Worm (Caenorhabditis elegans) whole organism, young adult: ENCODE measurements around the gene R02F2.6.

Experiments
- B0261.1 ChIP-seq: sonication (generic microtip); optimal IDR thresholded peaks from 2 replicates; lab custom pipeline; 2016; ENCODE audit warnings: mild to moderate bottlenecking, missing genetic modification characterization, moderate library complexity, missing compliant biosample characterization
- B0336.3 ChIP-seq: fragments of 200-800 bp; sonication (Bioruptor generic); IDR thresholded peaks from 2 replicates; pipeline ENCODE4 v1.3.6; 2022; ENCODE audit warnings: missing genetic modification characterization, missing compliant biosample characterization
- F10E7.11 ChIP-seq: sonication (generic microtip); optimal IDR thresholded peaks from 2 replicates; lab custom pipeline; 2017; ENCODE audit warnings: mild to moderate bottlenecking, missing genetic modification characterization, moderate library complexity, missing compliant biosample characterization
- F23B12.7 ChIP-seq: sonication (generic microtip); optimal IDR thresholded peaks from 2 replicates; lab custom pipeline; 2017; ENCODE audit warnings: missing genetic modification characterization, mild to moderate bottlenecking, missing compliant biosample characterization, antibody characterized with exemption, moderate library complexity; ENCODE audit not compliant: insufficient read depth
- F33H1.4 ChIP-seq: fragments of 200-800 bp; sonication (Bioruptor generic); IDR thresholded peaks from 2 replicates; pipeline ENCODE4 v1.3.6; 2022; ENCODE audit warnings: missing genetic modification reagents, missing genetic modification characterization, missing compliant biosample characterization
- F49E8.2 ChIP-seq: sonication (generic microtip); optimal IDR thresholded peaks from 3 replicates; lab custom pipeline; 2017; ENCODE audit warnings: missing genetic modification characterization, mild to moderate bottlenecking, missing compliant biosample characterization, antibody characterized with exemption, moderate library complexity; ENCODE audit not compliant: insufficient read depth
- F57A8.1 ChIP-seq: fragments of 200-800 bp; sonication (Bioruptor generic); optimal IDR thresholded peaks from 2 replicates; lab custom pipeline; 2018; ENCODE audit warnings: mild to moderate bottlenecking, missing genetic modification characterization, moderate library complexity, missing compliant biosample characterization
- F57C9.4 ChIP-seq: sonication (generic microtip); optimal IDR thresholded peaks from 2 replicates; lab custom pipeline; 2017; ENCODE audit warnings: mild to moderate bottlenecking, missing genetic modification characterization, missing compliant biosample characterization
- T07F8.4 ChIP-seq: sonication (generic microtip); optimal IDR thresholded peaks from 2 replicates; lab custom pipeline; 2016; ENCODE audit warnings: mild to moderate bottlenecking, missing genetic modification characterization, moderate library complexity, missing compliant biosample characterization
- Y53G8AR.9 ChIP-seq: fragments of 200-800 bp; sonication (Bioruptor generic); conservative IDR thresholded peaks from 2 replicates; pipeline ENCODE4 v1.3.6; 2022; ENCODE audit warnings: missing genetic modification reagents, missing genetic modification characterization, missing compliant biosample characterization
- Y56A3A.18 ChIP-seq: fragments of 200-800 bp; sonication (Bioruptor generic); IDR thresholded peaks from 2 replicates; pipeline ENCODE4 v1.3.6; 2022; ENCODE audit warnings: missing genetic modification reagents, missing genetic modification characterization, missing compliant biosample characterization
- ZK185.1 ChIP-seq: sonication (generic microtip); optimal IDR thresholded peaks from 2 replicates; lab custom pipeline; 2016; ENCODE audit warnings: mild to moderate bottlenecking, missing genetic modification characterization, missing compliant biosample characterization; ENCODE audit not compliant: poor library complexity, severe bottlenecking
- akir-1 ChIP-seq: fragments of 200-800 bp; sonication (Bioruptor generic); optimal IDR thresholded peaks from 2 replicates; lab custom pipeline; 2018; ENCODE audit warnings: mild to moderate bottlenecking, missing genetic modification characterization, moderate library complexity, missing compliant biosample characterization
- ama-1 ChIP-seq, 3 experiments: fragments of 150-350 bp in 1 of 3; sonication (generic microtip) in 2 of 3; optimal IDR thresholded peaks; 2 replicates each; lab custom pipeline; 2014 to 2018; ENCODE audit warnings: missing biosample characterization in 2 of 3, missing genetic modification characterization in 2 of 3, missing genetic modification reagents in 2 of 3
- aptf-2 ChIP-seq: fragments of 200-800 bp; sonication (Bioruptor generic); conservative IDR thresholded peaks from 2 replicates; pipeline ENCODE4 v1.3.6; 2022; ENCODE audit warnings: missing genetic modification reagents, missing genetic modification characterization, missing compliant biosample characterization
- atf-7 ChIP-seq: sonication (generic microtip); optimal IDR thresholded peaks from 2 replicates; lab custom pipeline; 2017; ENCODE audit warnings: mild to moderate bottlenecking, missing genetic modification characterization, missing compliant biosample characterization
- attf-3 ChIP-seq: fragments of 200-800 bp; sonication (Bioruptor generic); conservative IDR thresholded peaks from 2 replicates; pipeline ENCODE4 v1.3.6; 2022; ENCODE audit warnings: missing genetic modification reagents, missing genetic modification characterization, missing compliant biosample characterization
- bed-1 ChIP-seq: fragments of 200-800 bp; sonication (Bioruptor generic); IDR thresholded peaks from 2 replicates; pipeline ENCODE4 v1.3.6; 2022; ENCODE audit warnings: missing genetic modification reagents, missing genetic modification characterization, missing compliant biosample characterization
- ceh-27 ChIP-seq: fragments of 200-800 bp; sonication (Bioruptor generic); optimal IDR thresholded peaks from 2 replicates; lab custom pipeline; 2018; ENCODE audit warnings: mild to moderate bottlenecking, missing genetic modification characterization, moderate library complexity, missing compliant biosample characterization
- ceh-79 ChIP-seq: sonication (generic microtip); optimal IDR thresholded peaks from 2 replicates; lab custom pipeline; 2017; ENCODE audit warnings: mild to moderate bottlenecking, missing genetic modification characterization, missing compliant biosample characterization
- efl-1 ChIP-seq: fragments of 150-350 bp; optimal IDR thresholded peaks from 2 replicates; lab custom pipeline; 2014; ENCODE audit warnings: missing biosample characterization, missing genetic modification reagents, missing genetic modification characterization
- egl-18 ChIP-seq: fragments of 200-800 bp; sonication (Bioruptor generic); IDR thresholded peaks from 2 replicates; pipeline ENCODE4 v1.3.6; 2022; ENCODE audit warnings: missing genetic modification reagents, missing genetic modification characterization, missing compliant biosample characterization
- egl-44 ChIP-seq: fragments of 200-800 bp; sonication (Bioruptor generic); IDR thresholded peaks from 2 replicates; pipeline ENCODE4 v1.3.6; 2022; ENCODE audit warnings: missing genetic modification reagents, missing genetic modification characterization, missing compliant biosample characterization
- fkh-3 ChIP-seq: sonication (generic microtip); optimal IDR thresholded peaks from 2 replicates; lab custom pipeline; 2016; ENCODE audit warnings: mild to moderate bottlenecking, missing genetic modification characterization, missing compliant biosample characterization
- him-1 ChIP-seq: sonication (generic microtip); optimal IDR thresholded peaks from 2 replicates; lab custom pipeline; 2016; ENCODE audit warnings: missing genotype, missing genetic modification reagents, missing genetic modification characterization, missing compliant biosample characterization
- hlh-26 ChIP-seq: fragments of 200-800 bp; sonication (Bioruptor generic); conservative IDR thresholded peaks from 2 replicates; pipeline ENCODE4 v1.3.6; 2022; ENCODE audit warnings: missing genetic modification reagents, missing genetic modification characterization, missing compliant biosample characterization
- hsf-1 ChIP-seq: fragments of 200-800 bp; sonication (Bioruptor generic); IDR thresholded peaks from 2 replicates; pipeline ENCODE4 v1.3.6; 2022; ENCODE audit warnings: missing genetic modification reagents, missing genetic modification characterization, missing compliant biosample characterization
- let-526 ChIP-seq: fragments of 200-800 bp; sonication (Bioruptor generic); IDR thresholded peaks from 2 replicates; pipeline ENCODE4 v1.3.6; 2022; ENCODE audit warnings: missing genetic modification reagents, missing genetic modification characterization, missing compliant biosample characterization
- lin-40 ChIP-seq: sonication (generic microtip); optimal IDR thresholded peaks from 2 replicates; lab custom pipeline; 2016; ENCODE audit warnings: missing genetic modification characterization, mild to moderate bottlenecking, missing compliant biosample characterization, missing genotype, missing genetic modification reagents
- lin-54 ChIP-seq: fragments of 200-800 bp; sonication (Bioruptor generic); optimal IDR thresholded peaks from 2 replicates; lab custom pipeline; 2018; ENCODE audit warnings: mild to moderate bottlenecking, missing genetic modification characterization, missing compliant biosample characterization
- madf-8 ChIP-seq: fragments of 200-800 bp; sonication (Bioruptor generic); conservative IDR thresholded peaks from 2 replicates; pipeline ENCODE4 v1.3.6; 2022; ENCODE audit warnings: missing genetic modification reagents, missing genetic modification characterization, missing compliant biosample characterization
- mel-28 ChIP-seq: sonication (generic microtip); optimal IDR thresholded peaks from 2 replicates; lab custom pipeline; 2016; ENCODE audit warnings: borderline replicate concordance, mild to moderate bottlenecking, missing genetic modification characterization, missing compliant biosample characterization
- mxl-1 ChIP-seq: sonication (generic microtip); optimal IDR thresholded peaks from 2 replicates; lab custom pipeline; 2016; ENCODE audit warnings: missing genetic modification characterization, missing compliant biosample characterization
- nfya-2 ChIP-seq: fragments of 200-800 bp; sonication (Bioruptor generic); IDR thresholded peaks from 2 replicates; pipeline ENCODE4 v1.3.6; 2022; ENCODE audit warnings: missing genetic modification reagents, missing genetic modification characterization, missing compliant biosample characterization
- snpc-4 ChIP-seq, 5 experiments: fragments of 150-350 bp in 1 of 5; sonication (generic microtip) in 4 of 5; optimal IDR thresholded peaks; 2 replicates each; lab custom pipeline; 2014 to 2018; ENCODE audit warnings: missing genetic modification characterization in 5 of 5, missing biosample characterization in 3 of 5, antibody characterized with exemption in 2 of 5, mild to moderate bottlenecking in 2 of 5, missing compliant biosample characterization in 2 of 5, missing genotype in 2 of 5, moderate library complexity in 2 of 5, missing genetic modification reagents in 1 of 5
- somi-1 ChIP-seq: fragments of 200-800 bp; sonication (Bioruptor generic); optimal IDR thresholded peaks from 2 replicates; lab custom pipeline; 2018; ENCODE audit warnings: mild to moderate bottlenecking, missing genetic modification characterization, missing compliant biosample characterization
- sptf-2 ChIP-seq: fragments of 200-800 bp; sonication (Bioruptor generic); optimal IDR thresholded peaks from 2 replicates; lab custom pipeline; 2018; ENCODE audit warnings: mild to moderate bottlenecking, missing genetic modification characterization, missing compliant biosample characterization
- tbp1 ChIP-seq: fragments of 200-800 bp; sonication (Bioruptor generic); optimal IDR thresholded peaks from 2 replicates; lab custom pipeline; 2018; ENCODE audit warnings: mild to moderate bottlenecking, missing genetic modification characterization, missing compliant biosample characterization
- unc-62 ChIP-seq: fragments of 150-350 bp; optimal IDR thresholded peaks from 2 replicates; lab custom pipeline; 2014; ENCODE audit warnings: missing biosample characterization, missing genetic modification reagents, missing genetic modification characterization
- xnd-1 ChIP-seq: sonication (generic microtip); optimal IDR thresholded peaks from 2 replicates; lab custom pipeline; 2016; ENCODE audit warnings: missing genotype, missing genetic modification reagents, missing genetic modification characterization, missing compliant biosample characterization
- zfh-2 ChIP-seq: fragments of 200-800 bp; sonication (Bioruptor generic); conservative IDR thresholded peaks from 2 replicates; pipeline ENCODE4 v1.3.6; 2022; ENCODE audit warnings: missing genetic modification reagents, missing genetic modification characterization, missing compliant biosample characterization
- ztf-18 ChIP-seq: sonication (generic microtip); optimal IDR thresholded peaks from 2 replicates; lab custom pipeline; 2016; ENCODE audit warnings: missing genotype, mild to moderate bottlenecking, missing genetic modification characterization, missing compliant biosample characterization
- ztf-25 ChIP-seq: fragments of 200-800 bp; sonication (Bioruptor generic); IDR thresholded peaks from 2 replicates; pipeline ENCODE4 v1.3.6; 2022; ENCODE audit warnings: missing genetic modification reagents, missing genetic modification characterization, missing compliant biosample characterization
- ztf-3 ChIP-seq: fragments of 200-800 bp; sonication (Bioruptor generic); optimal IDR thresholded peaks from 2 replicates; lab custom pipeline; 2018; ENCODE audit warnings: mild to moderate bottlenecking, missing genetic modification characterization, missing compliant biosample characterization
- ztf-6 ChIP-seq: fragments of 200-800 bp; sonication (Bioruptor generic); IDR thresholded peaks from 2 replicates; pipeline ENCODE4 v1.3.6; 2022; ENCODE audit warnings: missing genetic modification reagents, missing genetic modification characterization, missing compliant biosample characterization

The R02F2.6 gene

DNA sequence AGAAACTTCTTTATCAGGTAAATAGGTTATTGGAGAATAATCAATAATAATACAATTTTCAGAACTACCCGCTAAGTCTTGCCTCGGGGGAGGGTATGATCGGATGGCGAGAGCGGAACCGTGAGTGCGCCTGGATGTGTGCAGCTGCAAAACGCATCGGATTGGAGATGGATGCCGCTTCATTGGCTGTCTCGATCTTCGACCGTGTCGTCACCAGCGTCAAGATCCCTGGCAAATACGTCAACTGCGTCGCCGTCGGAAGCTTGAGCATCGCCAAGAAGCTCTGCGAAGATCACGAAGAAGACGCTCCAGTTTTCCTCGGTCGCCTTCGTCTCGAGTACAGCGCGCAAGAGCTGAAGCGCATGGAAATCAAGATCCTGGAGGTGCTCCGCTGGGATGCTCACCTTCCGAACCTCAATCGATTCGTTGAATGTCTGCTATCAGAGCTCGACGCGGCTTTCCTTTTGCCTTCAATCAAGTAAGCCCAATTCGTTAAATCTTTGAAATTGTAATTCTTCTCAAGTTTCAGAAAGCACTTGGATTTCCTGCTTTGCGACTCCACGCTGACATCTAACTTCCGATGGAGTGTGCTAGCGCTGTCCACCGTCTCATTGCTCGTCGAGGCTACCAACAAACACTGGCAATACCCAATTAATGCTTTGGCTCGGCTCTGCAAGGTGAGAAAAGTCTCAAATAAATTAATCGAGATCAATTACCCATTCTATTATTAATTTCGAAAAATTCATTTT, 26.2 kb upstream of the R02F2.6 start (continued):
- no peak for TF ChIP-seq atf-7 (tag; lab: Kevin White, UChicago)
- peak; percentile 88 for TF ChIP-seq zfh-2
- TF ChIP-seq aptf-2 (GFP tag; lab: Robert Waterston, UW): no peak
- no peak for TF ChIP-seq F57C9.4 (tag; lab: Kevin White, UChicago)
- no peak; the same call in 1 of the 2 replicates for TF ChIP-seq attf-3 (GFP tag; lab: Robert Waterston, UW)
- TF ChIP-seq fkh-3 (tag; lab: Kevin White, UChicago): no peak
- no peak for TF ChIP-seq mel-28
- TF ChIP-seq B0336.3: no peak
- TF ChIP-seq let-526 (GFP tag; lab: Robert Waterston, UW): no peak
- TF ChIP-seq ztf-3 (GFP tag; lab: Kevin White, UChicago): no peak
- TF ChIP-seq hsf-1: no peak
- 0 out of 2 replicates have a peak, but pooled peaks have one; percentile 56 for TF ChIP-seq nfya-2 (GFP tag; lab: Robert Waterston, UW)
- no peak for TF ChIP-seq F49E8.2 (tag; lab: Kevin White, UChicago)
- no peak for TF ChIP-seq hlh-26 (GFP tag; lab: Robert Waterston, UW)

DNA sequence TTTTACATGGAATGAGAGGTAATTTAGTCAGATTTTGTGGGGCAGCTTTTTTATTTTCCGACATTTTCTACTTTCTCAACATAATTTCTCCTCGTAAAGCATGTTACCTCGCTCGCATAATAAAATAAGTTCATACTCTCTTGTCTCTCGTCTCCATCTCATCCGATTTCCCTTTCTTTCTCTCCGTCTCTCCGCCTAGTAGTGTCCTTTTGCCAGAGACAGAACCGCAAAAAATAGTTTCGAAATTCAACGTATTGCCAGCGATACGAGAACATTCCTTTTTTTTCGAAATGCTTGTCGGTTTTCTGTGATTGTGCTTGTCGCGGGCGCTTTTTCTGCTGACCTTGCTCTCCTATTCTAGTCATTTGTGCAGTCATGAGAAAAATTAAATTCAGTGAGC, 25.4 kb upstream of the R02F2.6 start:
- TF ChIP-seq egl-44: 0 out of 2 replicates have a peak, but pooled peaks have one; percentile 16
- TF ChIP-seq F10E7.11 (tag; lab: Kevin White, UChicago): no peak
- TF ChIP-seq him-1 (tag; lab: Kevin White, UChicago): no peak
- no peak for TF ChIP-seq ztf-6 (GFP tag; lab: Robert Waterston, UW)
- no peak for TF ChIP-seq ZK185.1 (tag; lab: Kevin White, UChicago)
- TF ChIP-seq snpc-4 (GFP tag; optimal IDR thresholded peaks at IDR 0.05; lab: Kevin White, UChicago): no peak
- TF ChIP-seq snpc-4 (tag; optimal IDR thresholded peaks at IDR 0.05; lab: Kevin White, UChicago): peak in 1 of 4 experiments; percentile 18
- TF ChIP-seq ceh-79 (tag; lab: Kevin White, UChicago): no peak
- peak; percentile 23 for TF ChIP-seq lin-40 (tag; lab: Kevin White, UChicago)
- no peak for TF ChIP-seq egl-18 (GFP tag; lab: Robert Waterston, UW)
- peak; percentile 91 for TF ChIP-seq ama-1 (optimal IDR thresholded peaks at IDR 0.05; lab: Kevin White, UChicago)
- TF ChIP-seq ama-1 (GFP tag; optimal IDR thresholded peaks at IDR 0.05; lab: Kevin White, UChicago): peak in 1 of 2 experiments; percentile 16
- TF ChIP-seq ceh-27 (GFP tag; lab: Kevin White, UChicago): no peak
- TF ChIP-seq B0261.1 (tag; lab: Kevin White, UChicago): no peak
- TF ChIP-seq akir-1: no peak
- TF ChIP-seq F49E8.2 (tag; lab: Kevin White, UChicago): no peak
- no peak for TF ChIP-seq ztf-25 (GFP tag; lab: Robert Waterston, UW)
- no peak for TF ChIP-seq bed-1 (GFP tag; lab: Robert Waterston, UW)
- no peak for TF ChIP-seq lin-54 (GFP tag; lab: Kevin White, UChicago)
- no peak for TF ChIP-seq mxl-1
- TF ChIP-seq F33H1.4 (GFP tag; lab: Robert Waterston, UW): no peak
- no peak; the same call in 1 of the 2 replicates for TF ChIP-seq Y53G8AR.9 (GFP tag; lab: Robert Waterston, UW)
- no peak for TF ChIP-seq hsf-1
- no peak for TF ChIP-seq Y56A3A.18
- no peak for TF ChIP-seq sptf-2 (GFP tag; lab: Kevin White, UChicago)
- TF ChIP-seq T07F8.4 (tag; lab: Kevin White, UChicago): no peak
- TF ChIP-seq xnd-1 (tag; lab: Kevin White, UChicago): no peak
- TF ChIP-seq unc-62 (GFP tag; lab: Kevin White, UChicago): peak; percentile 15
- peak; percentile 12 for TF ChIP-seq tbp1 (GFP tag; lab: Kevin White, UChicago)
- no peak for TF ChIP-seq ztf-18 (tag; lab: Kevin White, UChicago)
- no peak for TF ChIP-seq fkh-3 (tag; lab: Kevin White, UChicago)
- no peak for TF ChIP-seq efl-1 (GFP tag; lab: Kevin White, UChicago)
- TF ChIP-seq madf-8 (GFP tag; lab: Robert Waterston, UW): no peak
- no peak for TF ChIP-seq somi-1 (GFP tag; lab: Kevin White, UChicago)
- TF ChIP-seq F23B12.7 (tag; lab: Kevin White, UChicago): peak; percentile 8
- TF ChIP-seq F57A8.1 (GFP tag; lab: Kevin White, UChicago): no peak
